Worm (Caenorhabditis elegans) whole organism, midembryonic: ENCODE data around the gene dmd-9.

Source experiments
- med-1 ChIP-seq: sonication (generic microtip); optimal IDR thresholded peaks from 2 replicates; lab custom pipeline; 2017; ENCODE audit warnings: missing genetic modification characterization, mild to moderate bottlenecking, missing compliant biosample characterization, antibody characterized with exemption, missing genetic modification reagents; ENCODE audit not compliant: insufficient read depth
- ref-1 ChIP-seq: fragments of 200-800 bp; sonication (Bioruptor generic); conservative IDR thresholded peaks from 2 replicates; pipeline ENCODE4 v1.3.6; 2022; ENCODE audit warnings: missing genetic modification reagents, missing genetic modification characterization, missing compliant biosample characterization
- tab-1 ChIP-seq: fragments of 200-800 bp; sonication (Bioruptor generic); IDR thresholded peaks from 2 replicates; pipeline ENCODE4 v1.3.6; 2022; ENCODE audit warnings: missing genetic modification characterization, missing compliant biosample characterization
- ztf-29 ChIP-seq: fragments of 200-800 bp; sonication (Bioruptor generic); IDR thresholded peaks from 2 replicates; pipeline ENCODE4 v1.3.6; 2022; ENCODE audit warnings: missing genetic modification reagents, missing genetic modification characterization, missing compliant biosample characterization

ce11 chrIV:3232694-3233372 is 21.5 kb downstream of the dmd-9 start:
- TF ChIP-seq ref-1 (GFP tag; lab: Robert Waterston, UW) (peak; percentile 53), ztf-29 (no peak), tab-1 (GFP tag; lab: Robert Waterston, UW) (peak; percentile 55; the same call in 1 of the 2 replicates), med-1 (GFP tag; lab: Kevin White, UChicago) (peak; percentile 19)
